Worm (Caenorhabditis elegans): ENCODE measurements around the gene Y42H9AR.2.

DNA sequence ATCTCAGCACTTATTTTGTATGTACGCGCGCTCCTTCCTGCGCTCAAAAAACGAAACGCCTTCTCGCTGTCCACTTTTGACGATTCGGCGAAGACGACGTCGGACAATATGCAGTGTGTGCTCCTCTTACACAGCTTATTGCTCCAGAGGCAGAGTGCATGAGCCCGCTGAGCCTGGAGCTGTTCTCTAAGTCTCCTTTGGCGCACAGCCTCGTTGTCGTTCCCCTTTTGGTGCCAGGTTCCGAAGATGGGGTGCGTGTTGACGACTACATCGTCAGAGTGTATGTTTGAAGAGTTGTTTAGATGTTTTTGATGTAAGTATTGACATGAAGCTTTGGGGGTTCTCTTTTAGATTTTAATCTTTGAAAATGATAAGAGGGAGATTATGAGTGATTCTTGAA lies 29.4 kb upstream of the Y42H9AR.2 start:
- TF ChIP-seq R02D3.7 (tag; optimal IDR thresholded peaks at IDR 0.05) (no peak), ama-1 (optimal IDR thresholded peaks at IDR 0.05) (no peak), snpc-4 (tag; optimal IDR thresholded peaks at IDR 0.05) (no peak), tbx-2 (tag; optimal IDR thresholded peaks at IDR 0.05) (no peak), nhr-28 (tag; optimal IDR thresholded peaks at IDR 0.05) (no peak)
